Fruit fly (Drosophila melanogaster) whole organism, embryonic: ENCODE measurements around the gene CG13917.

Source experiments
- CG10565 ChIP-seq: fragments of 200-800 bp; sonication (Bioruptor generic); optimal IDR thresholded peaks from 3 replicates; lab custom pipeline; 2016; ENCODE audit warnings: missing biosample characterization, mild to moderate bottlenecking, missing genetic modification characterization
- CG31388 ChIP-seq: fragments of 200-800 bp; sonication (Bioruptor generic); optimal IDR thresholded peaks from 2 replicates; lab custom pipeline; 2016; ENCODE audit warnings: missing biosample characterization, missing genetic modification characterization
- HLH4C ChIP-seq: fragments of 200-800 bp; sonication (Bioruptor generic); IDR thresholded peaks from 3 replicates; pipeline ENCODE4 v1.3.6; 2022; ENCODE audit warnings: missing biosample characterization, missing genetic modification characterization; ENCODE audit not compliant: partially characterized antibody
- Lpt ChIP-seq: fragments of >200 bp; optimal IDR thresholded peaks from 2 replicates; lab custom pipeline; 2018; ENCODE audit warnings: missing biosample characterization, missing genetic modification characterization
- corto ChIP-seq: fragments of 200-800 bp; sonication (Bioruptor generic); optimal IDR thresholded peaks from 2 replicates; lab custom pipeline; 2016; ENCODE audit warnings: missing biosample characterization, mild to moderate bottlenecking, missing genetic modification characterization, moderate library complexity
- odd ChIP-seq: fragments of 200-800 bp; sonication (Bioruptor generic); optimal IDR thresholded peaks from 2 replicates; lab custom pipeline; 2017; ENCODE audit warnings: missing biosample characterization, mild to moderate bottlenecking, missing genetic modification characterization
- sr ChIP-seq: fragments of 200-800 bp; sonication (Bioruptor generic); IDR thresholded peaks from 3 replicates; pipeline ENCODE4 v1.3.6; 2022; ENCODE audit warnings: missing biosample characterization, missing genetic modification characterization
- yki ChIP-seq: fragments of >200 bp; optimal IDR thresholded peaks from 3 replicates; lab custom pipeline; 2018

DNA sequence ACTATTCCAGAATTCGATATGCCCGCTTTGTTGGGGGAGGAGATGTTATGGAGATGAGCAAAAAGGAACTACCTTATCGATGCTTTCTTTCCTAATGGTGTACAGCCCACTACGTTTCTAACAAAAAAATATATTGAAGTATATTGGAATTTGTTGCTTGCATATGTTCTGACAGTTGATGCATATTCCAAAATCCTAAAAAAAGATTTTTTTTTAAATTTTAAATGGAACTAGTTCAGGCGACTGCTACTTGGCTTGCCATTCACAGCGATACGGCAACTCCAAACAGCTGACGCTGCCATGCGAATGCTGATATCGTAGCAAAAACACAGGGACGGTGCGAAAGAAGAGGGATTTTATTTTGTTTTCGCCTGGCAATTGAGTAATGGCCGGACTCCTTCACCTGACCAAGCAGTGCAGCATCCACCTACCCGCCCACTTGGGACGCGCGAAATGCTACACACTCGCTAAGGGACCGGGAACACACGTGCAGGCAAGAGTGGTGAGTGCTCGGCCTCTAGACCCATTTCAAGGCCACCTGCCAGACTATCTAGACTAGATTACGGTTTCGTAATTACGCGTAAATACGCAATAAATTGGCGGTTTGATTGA is 41.7 kb downstream of the CG13917 start, which contains the start of the genes CG13926, ABCB7 and CG33230:
- TF ChIP-seq corto (no peak), Lpt (GFP tag; lab: Kevin White, UChicago) (no peak), yki (no peak), CG31388 (no peak), CG10565 (no peak), odd (GFP tag; lab: Kevin White, UChicago) (no peak), sr (GFP tag; lab: Robert Waterston, UW) (no peak), HLH4C (GFP tag; lab: Robert Waterston, UW) (0 out of 3 replicates have a peak, but pooled peaks have one; percentile 34)
